Worm (Caenorhabditis elegans): Measurements from ENCODE around the gene B0454.6.

DNA sequence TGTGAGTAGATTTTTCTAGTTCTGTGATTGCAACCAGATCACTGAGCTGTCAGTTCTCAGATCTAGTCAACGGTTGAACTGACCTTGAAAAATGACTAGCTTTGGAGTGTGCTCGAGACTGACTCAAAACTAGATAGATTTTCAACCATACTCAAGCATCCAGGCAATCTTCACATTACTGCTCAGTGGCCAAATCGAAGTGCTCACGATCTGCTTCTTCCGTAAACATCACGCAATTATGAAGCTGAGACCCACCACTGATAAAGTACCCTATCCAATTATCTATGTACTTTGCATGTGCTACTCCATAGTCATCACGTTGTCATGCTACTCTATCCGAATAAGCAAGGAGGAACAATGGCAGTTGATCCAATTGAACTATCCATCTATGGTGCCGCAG is 18.8 kb downstream of the B0454.6 start:
- no peak for TF ChIP-seq unc-62 (GFP tag; optimal IDR thresholded peaks at IDR 0.05)
- TF ChIP-seq jun-1 (tag; optimal IDR thresholded peaks at IDR 0.05), result no peak
- TF ChIP-seq nhr-12 (tag; optimal IDR thresholded peaks at IDR 0.05), result no peak
- no peak for TF ChIP-seq fos-1 (tag; optimal IDR thresholded peaks at IDR 0.05)
- TF ChIP-seq elt-3 (tag; optimal IDR thresholded peaks at IDR 0.05), result no peak
- TF ChIP-seq lir-3 (tag; optimal IDR thresholded peaks at IDR 0.05; ENCODE audit: poor library complexity), result no peak
- no peak for TF ChIP-seq fkh-10 (GFP tag; optimal IDR thresholded peaks at IDR 0.05)

Data from whole organism, L1 larva.